Worm (Caenorhabditis elegans) whole organism, L4 larva: ENCODE measurements around the gene egl-4.
A peak's percentile ranks its signal among the peaks of the same experiment; 100 is the strongest.

Source experiments
- Y105C5A.15 ChIP-seq: fragments of 200-800 bp; sonication (Bioruptor generic); IDR thresholded peaks from 2 replicates; pipeline ENCODE4 v1.3.6; 2022; ENCODE audit warnings: missing genetic modification characterization, missing compliant biosample characterization
- Y48G9A.11 ChIP-seq: fragments of 200-800 bp; sonication (Bioruptor generic); IDR thresholded peaks from 2 replicates; pipeline ENCODE4 v1.3.6; 2022; ENCODE audit warnings: missing genetic modification reagents, missing genetic modification characterization, missing compliant biosample characterization
- ceh-20 ChIP-seq: fragments of 200-800 bp; sonication (Bioruptor generic); IDR thresholded peaks from 2 replicates; pipeline ENCODE4 v1.3.6; 2022; ENCODE audit warnings: missing genetic modification reagents, missing genetic modification characterization, missing compliant biosample characterization
- cey-2 ChIP-seq: sonication (generic microtip); optimal IDR thresholded peaks from 3 replicates; lab custom pipeline; 2017; ENCODE audit warnings: missing genetic modification characterization, mild to moderate bottlenecking, missing compliant biosample characterization, antibody characterized with exemption, borderline replicate concordance; ENCODE audit not compliant: insufficient read depth
- dpl-1 ChIP-seq: fragments of 150-350 bp; optimal IDR thresholded peaks from 2 replicates; lab custom pipeline; 2014; ENCODE audit warnings: missing biosample characterization, missing genetic modification reagents, missing genetic modification characterization
- nhr-11 ChIP-seq: fragments of 150-350 bp; optimal IDR thresholded peaks from 2 replicates; lab custom pipeline; 2014; ENCODE audit warnings: missing biosample characterization, missing genetic modification characterization
- nhr-76 ChIP-seq: fragments of 150-350 bp; optimal IDR thresholded peaks from 2 replicates; lab custom pipeline; 2014; ENCODE audit warnings: missing biosample characterization, missing genetic modification characterization
- pqm-1 ChIP-seq: sonication (generic microtip); optimal IDR thresholded peaks from 2 replicates; lab custom pipeline; 2017; ENCODE audit warnings: missing biosample characterization, missing genetic modification characterization
- set-16 ChIP-seq: fragments of 200-800 bp; sonication (Bioruptor generic); IDR thresholded peaks from 2 replicates; pipeline ENCODE4 v1.3.6; 2022; ENCODE audit warnings: missing genetic modification reagents, missing genetic modification characterization, missing compliant biosample characterization
- unc-39 ChIP-seq: sonication (generic microtip); optimal IDR thresholded peaks from 2 replicates; lab custom pipeline; 2017; ENCODE audit warnings: missing biosample characterization, missing genetic modification characterization
- ztf-11 ChIP-seq: fragments of 150-350 bp; optimal IDR thresholded peaks from 2 replicates; lab custom pipeline; 2014; ENCODE audit warnings: missing biosample characterization, missing genetic modification characterization

DNA sequence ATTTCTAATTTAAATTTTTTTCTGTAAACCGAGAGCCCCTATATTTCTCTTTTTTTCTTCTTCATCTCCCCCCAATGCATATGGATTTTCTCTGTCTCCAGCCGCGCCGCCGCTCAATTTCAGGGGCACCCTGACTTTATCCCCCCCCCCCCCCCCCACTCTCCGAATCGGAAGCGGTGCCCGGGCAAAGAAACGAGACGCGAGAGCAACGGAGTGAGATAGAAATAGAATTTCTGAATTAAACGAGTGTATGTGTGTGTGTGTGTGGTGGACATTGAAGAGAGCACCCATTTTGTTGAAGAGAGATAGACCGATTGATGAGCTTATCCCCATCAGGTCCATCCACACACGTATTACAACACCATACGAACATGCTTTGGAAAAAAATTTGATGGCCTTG is 22.1 kb upstream of the egl-4 start:
- no peak for TF ChIP-seq Y105C5A.15 (GFP tag; lab: Robert Waterston, UW)
- TF ChIP-seq dpl-1: no peak
- no peak for TF ChIP-seq nhr-76
- TF ChIP-seq nhr-11: no peak
- TF ChIP-seq pqm-1 (tag; lab: Kevin White, UChicago): no peak
- no peak for TF ChIP-seq ztf-11 (tag; lab: Kevin White, UChicago)
- TF ChIP-seq unc-39 (tag; lab: Kevin White, UChicago): no peak
- no peak for TF ChIP-seq ceh-20
- TF ChIP-seq set-16 (GFP tag; lab: Robert Waterston, UW): peak; percentile 90
- TF ChIP-seq cey-2 (tag; lab: Kevin White, UChicago): no peak
- TF ChIP-seq Y48G9A.11 (GFP tag; lab: Robert Waterston, UW): no peak
